Worm (Caenorhabditis elegans) whole organism, young adult: ENCODE data around the gene slc-25A10.

Experiments
- B0019.2 ChIP-seq: fragments of 200-800 bp; sonication (Bioruptor generic); conservative IDR thresholded peaks from 2 replicates; pipeline ENCODE4 v1.3.6; 2022; ENCODE audit warnings: missing genetic modification reagents, missing genetic modification characterization, missing compliant biosample characterization
- C17E4.6 ChIP-seq: fragments of 200-800 bp; sonication (Bioruptor generic); IDR thresholded peaks from 2 replicates; pipeline ENCODE4 v1.3.6; 2022; ENCODE audit warnings: missing genetic modification reagents, missing genetic modification characterization, missing compliant biosample characterization
- D2030.7 ChIP-seq: fragments of 200-800 bp; sonication (Bioruptor generic); IDR thresholded peaks from 2 replicates; pipeline ENCODE4 v1.3.6; 2022; ENCODE audit warnings: missing genetic modification reagents, missing genetic modification characterization, missing compliant biosample characterization
- F57A8.1 ChIP-seq: fragments of 200-800 bp; sonication (Bioruptor generic); optimal IDR thresholded peaks from 2 replicates; lab custom pipeline; 2018; ENCODE audit warnings: mild to moderate bottlenecking, missing genetic modification characterization, moderate library complexity, missing compliant biosample characterization
- T26A5.8 ChIP-seq: sonication (generic microtip); optimal IDR thresholded peaks from 2 replicates; lab custom pipeline; 2016; ENCODE audit warnings: missing genetic modification characterization, missing compliant biosample characterization
- Y53F4B.3 ChIP-seq: fragments of 200-800 bp; sonication (Bioruptor generic); IDR thresholded peaks from 2 replicates; pipeline ENCODE4 v1.3.6; 2022; ENCODE audit warnings: missing genetic modification reagents, missing genetic modification characterization, missing compliant biosample characterization
- ZK185.1 ChIP-seq: sonication (generic microtip); optimal IDR thresholded peaks from 2 replicates; lab custom pipeline; 2016; ENCODE audit warnings: mild to moderate bottlenecking, missing genetic modification characterization, missing compliant biosample characterization; ENCODE audit not compliant: poor library complexity, severe bottlenecking
- ccch-3 ChIP-seq: fragments of 200-800 bp; sonication (Bioruptor generic); optimal IDR thresholded peaks from 2 replicates; lab custom pipeline; 2018; ENCODE audit warnings: mild to moderate bottlenecking, missing genetic modification characterization, missing compliant biosample characterization
- cebp-2 ChIP-seq: fragments of 200-800 bp; sonication (Bioruptor generic); IDR thresholded peaks from 2 replicates; pipeline ENCODE4 v1.3.6; 2022; ENCODE audit warnings: missing genetic modification characterization, missing compliant biosample characterization
- ceh-100 ChIP-seq: fragments of 200-800 bp; sonication (Bioruptor generic); IDR thresholded peaks from 2 replicates; pipeline ENCODE4 v1.3.6; 2022; ENCODE audit warnings: missing genetic modification reagents, missing genetic modification characterization, missing compliant biosample characterization
- ceh-27 ChIP-seq: fragments of 200-800 bp; sonication (Bioruptor generic); optimal IDR thresholded peaks from 2 replicates; lab custom pipeline; 2018; ENCODE audit warnings: mild to moderate bottlenecking, missing genetic modification characterization, moderate library complexity, missing compliant biosample characterization
- ceh-58 ChIP-seq: fragments of 200-800 bp; sonication (Bioruptor generic); IDR thresholded peaks from 2 replicates; pipeline ENCODE4 v1.3.6; 2022; ENCODE audit warnings: missing genetic modification characterization, missing compliant biosample characterization
- ceh-79 ChIP-seq: sonication (generic microtip); optimal IDR thresholded peaks from 2 replicates; lab custom pipeline; 2017; ENCODE audit warnings: mild to moderate bottlenecking, missing genetic modification characterization, missing compliant biosample characterization
- dpff-1 ChIP-seq: sonication (generic microtip); optimal IDR thresholded peaks from 2 replicates; lab custom pipeline; 2017; ENCODE audit warnings: mild to moderate bottlenecking, missing genetic modification characterization, missing compliant biosample characterization
- egl-44 ChIP-seq: fragments of 200-800 bp; sonication (Bioruptor generic); IDR thresholded peaks from 2 replicates; pipeline ENCODE4 v1.3.6; 2022; ENCODE audit warnings: missing genetic modification reagents, missing genetic modification characterization, missing compliant biosample characterization
- egrh-3 ChIP-seq: fragments of 200-800 bp; sonication (Bioruptor generic); IDR thresholded peaks from 2 replicates; pipeline ENCODE4 v1.3.6; 2022; ENCODE audit warnings: missing genetic modification reagents, missing genetic modification characterization, missing compliant biosample characterization
- gei-17 ChIP-seq: fragments of 200-800 bp; sonication (Bioruptor generic); optimal IDR thresholded peaks from 2 replicates; lab custom pipeline; 2018; ENCODE audit warnings: mild to moderate bottlenecking, missing genetic modification characterization, missing compliant biosample characterization
- him-1 ChIP-seq: sonication (generic microtip); optimal IDR thresholded peaks from 2 replicates; lab custom pipeline; 2016; ENCODE audit warnings: missing genotype, missing genetic modification reagents, missing genetic modification characterization, missing compliant biosample characterization
- hlh-12 ChIP-seq: sonication (generic microtip); optimal IDR thresholded peaks from 2 replicates; lab custom pipeline; 2016; ENCODE audit warnings: missing genetic modification characterization, missing compliant biosample characterization
- hmg-20 ChIP-seq: fragments of 200-800 bp; sonication (Bioruptor generic); IDR thresholded peaks from 2 replicates; pipeline ENCODE4 v1.3.6; 2022; ENCODE audit warnings: missing genetic modification reagents, missing genetic modification characterization, missing compliant biosample characterization
- lag-1 ChIP-seq: fragments of 200-800 bp; sonication (Bioruptor generic); IDR thresholded peaks from 2 replicates; pipeline ENCODE4 v1.3.6; 2022; ENCODE audit warnings: missing genetic modification reagents, missing genetic modification characterization, missing compliant biosample characterization
- let-526 ChIP-seq: fragments of 200-800 bp; sonication (Bioruptor generic); IDR thresholded peaks from 2 replicates; pipeline ENCODE4 v1.3.6; 2022; ENCODE audit warnings: missing genetic modification reagents, missing genetic modification characterization, missing compliant biosample characterization
- let-607 ChIP-seq, 2 experiments: fragments of 200-800 bp in 1 of 2; sonication (Bioruptor generic) in 1 of 2; sonication (generic microtip) in 1 of 2; optimal IDR thresholded peaks; 2 replicates each; lab custom pipeline; 2016 to 2018; ENCODE audit warnings: mild to moderate bottlenecking in 2 of 2, missing compliant biosample characterization in 2 of 2, missing genetic modification characterization in 2 of 2, moderate library complexity in 2 of 2, missing genotype in 1 of 2
- lir-1 ChIP-seq: fragments of 200-800 bp; sonication (Bioruptor generic); conservative IDR thresholded peaks from 2 replicates; pipeline ENCODE4 v1.3.6; 2022; ENCODE audit warnings: missing genetic modification reagents, missing genetic modification characterization, missing compliant biosample characterization
- nfya-1 ChIP-seq: sonication (generic microtip); optimal IDR thresholded peaks from 2 replicates; lab custom pipeline; 2017; ENCODE audit warnings: antibody characterized with exemption, missing compliant biosample characterization, missing genetic modification characterization, borderline replicate concordance; ENCODE audit not compliant: insufficient read depth
- nhr-179 ChIP-seq: sonication (generic microtip); optimal IDR thresholded peaks from 2 replicates; lab custom pipeline; 2016; ENCODE audit warnings: mild to moderate bottlenecking, missing genetic modification characterization, missing compliant biosample characterization
- pbrm-1 ChIP-seq: fragments of 200-800 bp; sonication (Bioruptor generic); IDR thresholded peaks from 2 replicates; pipeline ENCODE4 v1.3.6; 2022; ENCODE audit warnings: missing genetic modification reagents, missing genetic modification characterization, missing compliant biosample characterization
- pha-4 ChIP-seq: fragments of 150-350 bp; sonication (generic microtip); optimal IDR thresholded peaks from 2 replicates; lab custom pipeline; 2014; ENCODE audit warnings: missing biosample characterization, missing genetic modification reagents, missing genetic modification characterization
- repo-1 ChIP-seq: sonication (generic microtip); optimal IDR thresholded peaks from 2 replicates; lab custom pipeline; 2017; ENCODE audit warnings: mild to moderate bottlenecking, missing genetic modification characterization, missing compliant biosample characterization
- sea-2 ChIP-seq: fragments of 200-800 bp; sonication (Bioruptor generic); IDR thresholded peaks from 2 replicates; pipeline ENCODE4 v1.3.6; 2022; ENCODE audit warnings: missing genetic modification characterization, missing compliant biosample characterization
- snpc-1.3 ChIP-seq: sonication (generic microtip); optimal IDR thresholded peaks from 2 replicates; lab custom pipeline; 2017; ENCODE audit warnings: missing genetic modification characterization, mild to moderate bottlenecking, missing compliant biosample characterization, antibody characterized with exemption, moderate library complexity, missing genotype, missing genetic modification reagents; ENCODE audit not compliant: insufficient read depth
- somi-1 ChIP-seq: fragments of 200-800 bp; sonication (Bioruptor generic); optimal IDR thresholded peaks from 2 replicates; lab custom pipeline; 2018; ENCODE audit warnings: mild to moderate bottlenecking, missing genetic modification characterization, missing compliant biosample characterization
- unc-130 ChIP-seq: sonication (generic microtip); optimal IDR thresholded peaks from 2 replicates; lab custom pipeline; 2016; ENCODE audit warnings: missing genetic modification reagents, missing genetic modification characterization, missing compliant biosample characterization
- ztf-18 ChIP-seq: sonication (generic microtip); optimal IDR thresholded peaks from 2 replicates; lab custom pipeline; 2016; ENCODE audit warnings: missing genotype, mild to moderate bottlenecking, missing genetic modification characterization, missing compliant biosample characterization
- ztf-28 ChIP-seq: fragments of 200-800 bp; sonication (Bioruptor generic); IDR thresholded peaks from 2 replicates; pipeline ENCODE4 v1.3.6; 2022; ENCODE audit warnings: missing genetic modification reagents, missing genetic modification characterization, missing compliant biosample characterization
- ztf-6 ChIP-seq: fragments of 200-800 bp; sonication (Bioruptor generic); IDR thresholded peaks from 2 replicates; pipeline ENCODE4 v1.3.6; 2022; ENCODE audit warnings: missing genetic modification reagents, missing genetic modification characterization, missing compliant biosample characterization

slc-25A10 gene

ce11 chrX:6713277-6713676 is 12.2 kb downstream of the slc-25A10 start, which contains the start of gene nas-11:
TSS of gene nas-11 (plus strand) at chrX:6713577.
- TF ChIP-seq ceh-58 (GFP tag; lab: Robert Waterston, UW), result no peak
- TF ChIP-seq ceh-79, result no peak

- TF ChIP-seq ZK185.1 (tag; lab: Kevin White, UChicago) (no peak), ceh-27 (GFP tag; lab: Kevin White, UChicago) (no peak), ztf-28 (GFP tag; lab: Robert Waterston, UW) (no peak), ztf-18 (tag; lab: Kevin White, UChicago) (no peak), nhr-179 (tag; lab: Kevin White, UChicago) (no peak), F57A8.1 (GFP tag; lab: Kevin White, UChicago) (no peak), pbrm-1 (GFP tag; lab: Robert Waterston, UW) (no peak), snpc-1.3 (no peak), cebp-2 (GFP tag; lab: Robert Waterston, UW) (no peak), gei-17 (GFP tag; lab: Kevin White, UChicago) (no peak), nfya-1 (tag; lab: Kevin White, UChicago) (no peak), let-607 (tag; optimal IDR thresholded peaks at IDR 0.05; lab: Kevin White, UChicago) (no peak), him-1 (no peak), pha-4 (tag; lab: Kevin White, UChicago) (no peak), B0019.2 (GFP tag; lab: Robert Waterston, UW) (no peak), ztf-6 (no peak), hlh-12 (no peak), egrh-3 (GFP tag; lab: Robert Waterston, UW) (no peak), somi-1 (GFP tag; lab: Kevin White, UChicago) (no peak), T26A5.8 (tag; lab: Kevin White, UChicago) (no peak)
Measured at ce11 chrX:6709238-6709637, 16.2 kb downstream of the slc-25A10 start, which contains the start of gene acr-3. TSS of gene acr-3 (plus strand) at chrX:6709538.

- TF ChIP-seq repo-1 (no peak), ceh-100 (no peak), egl-44 (GFP tag; lab: Robert Waterston, UW) (no peak), gei-17 (GFP tag; lab: Kevin White, UChicago) (no peak), hmg-20 (no peak), dpff-1 (tag; lab: Kevin White, UChicago) (no peak), ceh-58 (GFP tag; lab: Robert Waterston, UW) (no peak), egrh-3 (GFP tag; lab: Robert Waterston, UW) (no peak), lag-1 (GFP tag; lab: Robert Waterston, UW) (no peak), ceh-79 (no peak), C17E4.6 (GFP tag; lab: Robert Waterston, UW) (no peak), Y53F4B.3 (GFP tag; lab: Robert Waterston, UW) (no peak), D2030.7 (GFP tag; lab: Robert Waterston, UW) (no peak), sea-2 (GFP tag; lab: Robert Waterston, UW) (no peak), ccch-3 (GFP tag; lab: Kevin White, UChicago) (no peak), lir-1 (GFP tag; lab: Robert Waterston, UW) (no peak), let-526 (GFP tag; lab: Robert Waterston, UW) (no peak), unc-130 (no peak)
Measured at ce11 chrX:6705156-6705555, 20.3 kb downstream of the slc-25A10 start.
